Fruit fly (Drosophila melanogaster) whole organism, embryonic: ENCODE measurements around the gene CG7611.
A peak's percentile ranks its signal among the peaks of the same experiment; 100 is the strongest.

Source experiments
- Bgb ChIP-seq: fragments of 200-800 bp; sonication (Bioruptor generic); IDR thresholded peaks from 2 replicates; pipeline ENCODE4 v1.3.6; 2022; ENCODE audit warnings: missing biosample characterization, missing genetic modification characterization; ENCODE audit not compliant: partially characterized antibody
- Bteb2 ChIP-seq: fragments of 200-800 bp; sonication (Bioruptor generic); optimal IDR thresholded peaks from 2 replicates; lab custom pipeline; 2016; ENCODE audit warnings: missing biosample characterization, missing genetic modification characterization
- CG11093 ChIP-seq: fragments of 200-800 bp; sonication (Bioruptor generic); IDR thresholded peaks from 3 replicates; pipeline ENCODE4 v1.3.6; 2022; ENCODE audit warnings: missing biosample characterization, missing genetic modification characterization
- CG12744 ChIP-seq: fragments of 200-800 bp; sonication (Bioruptor generic); optimal IDR thresholded peaks from 2 replicates; lab custom pipeline; 2016; ENCODE audit warnings: missing biosample characterization, missing genetic modification characterization
- CG13287 ChIP-seq: fragments of 200-800 bp; sonication (Bioruptor generic); IDR thresholded peaks from 2 replicates; pipeline ENCODE4 v1.3.6; 2022; ENCODE audit warnings: missing biosample characterization, missing genetic modification characterization; ENCODE audit not compliant: partially characterized antibody
- CG14860 ChIP-seq: fragments of 200-800 bp; sonication (Bioruptor generic); IDR thresholded peaks from 3 replicates; pipeline ENCODE4 v1.3.6; 2022; ENCODE audit warnings: missing biosample characterization, missing genetic modification characterization; ENCODE audit not compliant: partially characterized antibody
- CG14965 ChIP-seq: fragments of 200-800 bp; sonication (Bioruptor generic); optimal IDR thresholded peaks from 2 replicates; lab custom pipeline; 2016; ENCODE audit warnings: missing biosample characterization, missing genetic modification characterization, borderline replicate concordance
- CG16863 ChIP-seq: fragments of 200-800 bp; sonication (Bioruptor generic); optimal IDR thresholded peaks from 3 replicates; lab custom pipeline; 2016; ENCODE audit warnings: missing biosample characterization, missing genetic modification characterization
- CG2120 ChIP-seq: fragments of 200-800 bp; sonication (Bioruptor generic); optimal IDR thresholded peaks from 3 replicates; lab custom pipeline; 2016; ENCODE audit warnings: missing biosample characterization, missing genetic modification characterization
- CG30020 ChIP-seq: fragments of 200-800 bp; optimal IDR thresholded peaks from 2 replicates; lab custom pipeline; 2019; ENCODE audit warnings: missing biosample characterization, mild to moderate bottlenecking, missing genetic modification characterization, moderate library complexity
- CG32767 ChIP-seq: fragments of 200-800 bp; sonication (Bioruptor generic); IDR thresholded peaks from 2 replicates; pipeline ENCODE4 v1.3.6; 2022; ENCODE audit warnings: missing biosample characterization, missing genetic modification characterization
- CG34224 ChIP-seq: fragments of 200-800 bp; sonication (Bioruptor generic); IDR thresholded peaks from 3 replicates; pipeline ENCODE4 v1.3.6; 2022; ENCODE audit warnings: missing biosample characterization, missing genetic modification characterization; ENCODE audit not compliant: partially characterized antibody
- CG4404 ChIP-seq: fragments of 200-800 bp; sonication (Bioruptor generic); IDR thresholded peaks from 2 replicates; pipeline ENCODE4 v1.3.6; 2022; ENCODE audit warnings: missing biosample characterization, missing genetic modification characterization
- CG5245 ChIP-seq: fragments of 200-800 bp; sonication (Bioruptor generic); optimal IDR thresholded peaks from 3 replicates; lab custom pipeline; 2016; ENCODE audit warnings: missing biosample characterization, missing genetic modification characterization
- CG6791 ChIP-seq: fragments of 200-800 bp; sonication (Bioruptor generic); IDR thresholded peaks from 3 replicates; pipeline ENCODE4 v1.3.6; 2022; ENCODE audit warnings: missing biosample characterization, missing genetic modification characterization; ENCODE audit not compliant: partially characterized antibody
- CG7372 ChIP-seq: fragments of 200-800 bp; sonication (Bioruptor generic); IDR thresholded peaks from 2 replicates; pipeline ENCODE4 v1.3.6; 2022; ENCODE audit warnings: missing biosample characterization, missing genetic modification characterization
- CG7786 ChIP-seq: fragments of 200-800 bp; sonication (Bioruptor generic); optimal IDR thresholded peaks from 2 replicates; lab custom pipeline; 2016; ENCODE audit warnings: missing biosample characterization, missing genetic modification characterization
- CG9797 ChIP-seq: fragments of 200-800 bp; sonication (Bioruptor generic); optimal IDR thresholded peaks from 3 replicates; lab custom pipeline; 2018; ENCODE audit warnings: missing biosample characterization, mild to moderate bottlenecking, missing genetic modification characterization
- CkIIα-i1 ChIP-seq: fragments of 200-800 bp; sonication (Bioruptor generic); IDR thresholded peaks from 2 replicates; pipeline ENCODE4 v1.3.6; 2022; ENCODE audit warnings: missing biosample characterization, missing genetic modification characterization
- Dek ChIP-seq: fragments of 200-800 bp; sonication (Bioruptor generic); optimal IDR thresholded peaks from 3 replicates; lab custom pipeline; 2019; ENCODE audit warnings: missing biosample characterization, mild to moderate bottlenecking, missing genetic modification characterization, moderate library complexity
- Dref ChIP-seq: fragments of 200-800 bp; sonication (Bioruptor generic); IDR thresholded peaks from 2 replicates; pipeline ENCODE4 v1.3.6; 2022; ENCODE audit warnings: missing biosample characterization, missing genetic modification characterization
- E2f2 ChIP-seq: fragments of 200-800 bp; sonication (Bioruptor generic); IDR thresholded peaks from 2 replicates; pipeline ENCODE4 v1.3.6; 2022; ENCODE audit warnings: missing biosample characterization, missing genetic modification characterization
- HLH4C ChIP-seq: fragments of 200-800 bp; sonication (Bioruptor generic); IDR thresholded peaks from 3 replicates; pipeline ENCODE4 v1.3.6; 2022; ENCODE audit warnings: missing biosample characterization, missing genetic modification characterization; ENCODE audit not compliant: partially characterized antibody
- MBD-R2 ChIP-seq: fragments of 200-800 bp; sonication (Bioruptor generic); IDR thresholded peaks from 2 replicates; pipeline ENCODE4 v1.3.6; 2022; ENCODE audit warnings: missing biosample characterization, missing genetic modification characterization
- NK7.1 ChIP-seq: fragments of 200-800 bp; sonication (Bioruptor generic); optimal IDR thresholded peaks from 3 replicates; lab custom pipeline; 2016; ENCODE audit warnings: missing biosample characterization, missing genetic modification characterization
- Opbp ChIP-seq: fragments of 200-800 bp; sonication (Bioruptor generic); IDR thresholded peaks from 3 replicates; pipeline ENCODE4 v1.3.6; 2022; ENCODE audit warnings: missing biosample characterization, missing genetic modification characterization; ENCODE audit not compliant: partially characterized antibody
- Pdp1 ChIP-seq, 2 experiments: fragments of 200-800 bp; sonication (Bioruptor generic); optimal IDR thresholded peaks; 3 replicates each; lab custom pipeline; 2016; ENCODE audit warnings: missing biosample characterization in 2 of 2, missing genetic modification characterization in 2 of 2, mild to moderate bottlenecking in 1 of 2, moderate library complexity in 1 of 2
- TFAM ChIP-seq: fragments of 200-800 bp; sonication (Bioruptor generic); optimal IDR thresholded peaks from 2 replicates; lab custom pipeline; 2017; ENCODE audit warnings: missing biosample characterization, missing genetic modification characterization, inconsistent platforms
- YL-1 ChIP-seq: fragments of 200-800 bp; sonication (Bioruptor generic); optimal IDR thresholded peaks from 3 replicates; lab custom pipeline; 2017; ENCODE audit warnings: missing biosample characterization, mild to moderate bottlenecking, missing genetic modification characterization
- ato ChIP-seq: fragments of 200-800 bp; sonication (Bioruptor generic); IDR thresholded peaks from 2 replicates; pipeline ENCODE4 v1.3.6; 2022; ENCODE audit warnings: missing biosample characterization, missing genetic modification characterization; ENCODE audit not compliant: partially characterized antibody
- cg ChIP-seq: fragments of 200-800 bp; sonication (Bioruptor generic); optimal IDR thresholded peaks from 3 replicates; lab custom pipeline; 2019; ENCODE audit warnings: missing biosample characterization, mild to moderate bottlenecking, missing genetic modification characterization, moderate library complexity
- chinmo ChIP-seq: fragments of 200-800 bp; sonication (Bioruptor generic); IDR thresholded peaks from 4 replicates; pipeline ENCODE4 v1.3.6; 2022; ENCODE audit warnings: missing biosample characterization, missing genetic modification characterization; ENCODE audit not compliant: partially characterized antibody
- fu2 ChIP-seq: fragments of 200-800 bp; sonication (Bioruptor generic); optimal IDR thresholded peaks from 2 replicates; lab custom pipeline; 2016; ENCODE audit warnings: missing biosample characterization, missing genetic modification characterization
- hbn ChIP-seq: fragments of 200-800 bp; sonication (Bioruptor generic); IDR thresholded peaks from 2 replicates; pipeline ENCODE4 v1.3.6; 2022; ENCODE audit warnings: missing biosample characterization, missing genetic modification characterization; ENCODE audit not compliant: partially characterized antibody
- inv ChIP-seq: fragments of 200-800 bp; sonication (Bioruptor generic); IDR thresholded peaks from 2 replicates; pipeline ENCODE4 v1.3.6; 2022; ENCODE audit warnings: missing biosample characterization, missing genetic modification characterization; ENCODE audit not compliant: partially characterized antibody
- knrl ChIP-seq: fragments of 200-800 bp; sonication (Bioruptor generic); IDR thresholded peaks from 3 replicates; pipeline ENCODE4 v1.3.6; 2022; ENCODE audit warnings: missing biosample characterization, missing genetic modification characterization; ENCODE audit not compliant: partially characterized antibody
- mld ChIP-seq: fragments of 200-800 bp; sonication (Bioruptor generic); IDR thresholded peaks from 3 replicates; pipeline ENCODE4 v1.3.6; 2022; ENCODE audit warnings: missing biosample characterization, missing genetic modification characterization; ENCODE audit not compliant: partially characterized antibody
- nerfin-2 ChIP-seq: fragments of 200-800 bp; sonication (Bioruptor generic); IDR thresholded peaks from 2 replicates; pipeline ENCODE4 v1.3.6; 2022; ENCODE audit warnings: missing biosample characterization, missing genetic modification characterization; ENCODE audit not compliant: partially characterized antibody
- p53 ChIP-seq: fragments of 200-800 bp; sonication (Bioruptor generic); optimal IDR thresholded peaks from 2 replicates; lab custom pipeline; 2016; ENCODE audit warnings: missing biosample characterization, missing genetic modification characterization
- peb ChIP-seq: fragments of 200-800 bp; sonication (Bioruptor generic); IDR thresholded peaks from 2 replicates; pipeline ENCODE4 v1.3.6; 2022; ENCODE audit warnings: missing biosample characterization, missing genetic modification characterization
- pho ChIP-seq: fragments of 200-800 bp; sonication (Bioruptor generic); optimal IDR thresholded peaks from 2 replicates; lab custom pipeline; 2016; ENCODE audit warnings: missing biosample characterization, missing genetic modification characterization
- pzg ChIP-seq: fragments of 200-800 bp; sonication (Bioruptor generic); optimal IDR thresholded peaks from 3 replicates; lab custom pipeline; 2018; ENCODE audit warnings: missing biosample characterization, mild to moderate bottlenecking, missing genetic modification characterization, moderate library complexity
- ssp ChIP-seq: fragments of 200-800 bp; sonication (Bioruptor generic); IDR thresholded peaks from 2 replicates; pipeline ENCODE4 v1.3.6; 2022; ENCODE audit warnings: missing biosample characterization, missing genetic modification characterization
- stwl ChIP-seq: fragments of 200-800 bp; sonication (Bioruptor generic); optimal IDR thresholded peaks from 3 replicates; lab custom pipeline; 2018; ENCODE audit warnings: missing biosample characterization, mild to moderate bottlenecking, missing genetic modification characterization, moderate library complexity

Gene CG7611

dm6 chr3L:21539245-21540196, 16.5 kb downstream of the CG7611 start, which contains the start of the genes COX8 and VhaM9.7-b (continued):
- TF ChIP-seq CG6791 (GFP tag; lab: Robert Waterston, UW) = peak; percentile 69
- TF ChIP-seq stwl (tag; lab: Kevin White, UChicago) = peak; percentile 36
- TF ChIP-seq p53 = no peak
- TF ChIP-seq CG12744 (GFP tag; lab: Kevin White, UChicago) = no peak
- peak; percentile 48; the same call in 1 of the 2 replicates for TF ChIP-seq ato (GFP tag; lab: Robert Waterston, UW)
- no peak for TF ChIP-seq CG32767 (GFP tag; lab: Robert Waterston, UW)
- peak; percentile 51 to 99 for TF ChIP-seq Pdp1 (GFP tag; optimal IDR thresholded peaks at IDR 0.05; lab: Kevin White, UChicago)
- TF ChIP-seq CG7372 (GFP tag; lab: Robert Waterston, UW) = no peak; the same call in none of the 2 replicates
- peak; percentile 30 for TF ChIP-seq CG7786
- peak; percentile 76 for TF ChIP-seq MBD-R2 (GFP tag; lab: Robert Waterston, UW)
- TF ChIP-seq CkIIα-i1 (GFP tag; lab: Robert Waterston, UW) = no peak
- TF ChIP-seq CG16863 (GFP tag; lab: Kevin White, UChicago) = peak; percentile 40
- TF ChIP-seq CG2120 = peak; percentile 72
- no peak for TF ChIP-seq NK7.1 (GFP tag; lab: Kevin White, UChicago)
- TF ChIP-seq hbn (GFP tag; lab: Robert Waterston, UW) = peak; percentile 53
- no peak for TF ChIP-seq CG11093 (GFP tag; lab: Robert Waterston, UW)
- TF ChIP-seq pho (GFP tag; lab: Kevin White, UChicago) = peak; percentile 13
- TF ChIP-seq knrl = peak; percentile 74
- peak; percentile 67 for TF ChIP-seq pzg
- TF ChIP-seq CG14965 (GFP tag; lab: Kevin White, UChicago) = no peak

dm6 chr3L:21542059-21542458, 19.1 kb downstream of the CG7611 start, which contains the start of gene CG33290:
Gene CG33290, plus strand, starts transcription at chr3L:21542359.
- no peak for TF ChIP-seq CG5245
- TF ChIP-seq TFAM (GFP tag; lab: Kevin White, UChicago) = no peak
- no peak for TF ChIP-seq ssp

dm6 chr3L:21554752-21555151, 31.8 kb downstream of the CG7611 start, which contains the start of gene Wnk:
Gene Wnk, minus strand, starts transcription at chr3L:21554928.
- TF ChIP-seq HLH4C (GFP tag; lab: Robert Waterston, UW) (peak; percentile 74), nerfin-2 (GFP tag; lab: Robert Waterston, UW) (peak; percentile 64; the same call in 1 of the 2 replicates), fu2 (GFP tag; lab: Kevin White, UChicago) (no peak), Dref (GFP tag; lab: Robert Waterston, UW) (peak; percentile 86), inv (peak; percentile 59), mld (0 out of 3 replicates have a peak, but pooled peaks have one; percentile 62), CG30020 (tag; lab: Kevin White, UChicago) (peak; percentile 36), YL-1 (peak; percentile 81), MBD-R2 (GFP tag; lab: Robert Waterston, UW) (peak; percentile 57; the same call in 1 of the 2 replicates), Bteb2 (GFP tag; lab: Kevin White, UChicago) (no peak), cg (GFP tag; lab: Kevin White, UChicago) (peak; percentile 70), CG34224 (peak; percentile 82), CG14860 (GFP tag; lab: Robert Waterston, UW) (peak; percentile 72), peb (GFP tag; lab: Robert Waterston, UW) (no peak), CG9797 (GFP tag; lab: Kevin White, UChicago) (peak; percentile 33), E2f2 (GFP tag; lab: Robert Waterston, UW) (peak; percentile 30; the same call in 1 of the 2 replicates), Opbp (GFP tag; lab: Robert Waterston, UW) (peak; percentile 83), CG13287 (GFP tag; lab: Robert Waterston, UW) (peak; percentile 85), Dek (tag; lab: Kevin White, UChicago) (no peak), Bgb (GFP tag; lab: Robert Waterston, UW) (peak; percentile 86), hbn (GFP tag; lab: Robert Waterston, UW) (peak; percentile 82), chinmo (GFP tag; lab: Robert Waterston, UW) (peak; percentile 80; the same call in 1 of the 4 replicates), CG4404 (GFP tag; lab: Robert Waterston, UW) (no peak)
